Fruit fly (Drosophila melanogaster): ENCODE measurements around the gene Dbct.

Dbct gene

DNA sequence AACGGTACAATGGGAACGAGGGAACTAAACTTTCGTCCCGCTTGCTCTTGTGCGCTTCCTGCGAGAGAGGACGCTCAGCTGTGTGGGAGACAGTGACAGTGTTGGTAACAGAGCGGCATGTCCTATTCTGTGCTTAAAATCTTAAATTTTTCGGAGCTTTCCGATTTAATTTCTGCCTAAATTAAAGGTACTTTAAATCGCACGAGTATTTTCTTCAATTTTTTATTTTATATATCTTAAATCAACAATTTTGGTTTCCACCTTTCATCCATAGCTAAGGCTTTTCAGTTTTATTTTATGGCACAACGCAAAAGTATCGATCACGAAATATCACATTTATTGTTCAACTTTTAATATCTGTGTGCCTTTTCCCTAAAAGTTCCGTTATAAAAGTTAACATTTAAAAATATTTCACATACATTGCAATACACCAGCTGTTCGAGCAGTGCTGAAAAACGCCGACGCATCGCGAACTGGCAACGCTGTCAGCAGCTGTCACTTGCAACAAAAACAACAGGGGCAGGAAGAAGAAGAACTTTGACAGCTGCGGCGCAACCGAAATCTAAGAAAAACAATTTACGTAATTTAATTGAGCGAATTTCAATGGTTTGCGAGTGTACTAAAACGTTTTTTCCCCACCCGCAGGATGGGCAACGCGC is 22.4 kb upstream of the Dbct start, which contains the start of the genes hiw and ND-B18 (continued):
- no peak for TF ChIP-seq tna (GFP tag; IDR thresholded peaks at IDR 0.05; ENCODE audit: partially characterized antibody)
- no peak for TF ChIP-seq odd (GFP tag; optimal IDR thresholded peaks at IDR 0.05)
- TF ChIP-seq Camta (GFP tag; optimal IDR thresholded peaks at IDR 0.05), result no peak
- no peak for TF ChIP-seq peb (GFP tag; IDR thresholded peaks at IDR 0.05)
- peak; percentile 67 for TF ChIP-seq HmgZ (tag; optimal IDR thresholded peaks at IDR 0.05)
- peak; percentile 21 for TF ChIP-seq CG8924 (tag; optimal IDR thresholded peaks at IDR 0.05)
- no peak for TF ChIP-seq gce (GFP tag; IDR thresholded peaks at IDR 0.05)
- no peak for TF ChIP-seq dm (GFP tag; optimal IDR thresholded peaks at IDR 0.05)
- no peak for TF ChIP-seq Hr78 (GFP tag; optimal IDR thresholded peaks at IDR 0.05)
- TF ChIP-seq CG15011 (GFP tag; optimal IDR thresholded peaks at IDR 0.05), result no peak
- no peak for TF ChIP-seq Atf-2 (GFP tag; optimal IDR thresholded peaks at IDR 0.05)
- no peak for TF ChIP-seq CG17912 (GFP tag; optimal IDR thresholded peaks at IDR 0.05)
- TF ChIP-seq Rfx (GFP tag; IDR thresholded peaks at IDR 0.05), result peak; percentile 56
- TF ChIP-seq CG15696 (tag; optimal IDR thresholded peaks at IDR 0.05), result no peak
- TF ChIP-seq sug (tag; optimal IDR thresholded peaks at IDR 0.05), result no peak
- no peak for TF ChIP-seq emc (GFP tag; optimal IDR thresholded peaks at IDR 0.05)
- TF ChIP-seq CG11085 (GFP tag; IDR thresholded peaks at IDR 0.05), result 0 out of 2 replicates have a peak, but pooled peaks have one; percentile 10
- TF ChIP-seq tll (GFP tag; optimal IDR thresholded peaks at IDR 0.05), result no peak
- no peak for TF ChIP-seq D (optimal IDR thresholded peaks at IDR 0.05)
- TF ChIP-seq D (GFP tag; optimal IDR thresholded peaks at IDR 0.05), result no peak
- no peak for TF ChIP-seq CG6254 (GFP tag; optimal IDR thresholded peaks at IDR 0.05)
- no peak for TF ChIP-seq Lim3 (GFP tag; IDR thresholded peaks at IDR 0.05)
- TF ChIP-seq en (GFP tag; optimal IDR thresholded peaks at IDR 0.05), result no peak
- TF ChIP-seq pan (optimal IDR thresholded peaks at IDR 0.05), result no peak
- TF ChIP-seq pan (GFP tag; optimal IDR thresholded peaks at IDR 0.05 in 1 of 2, IDR thresholded peaks at IDR 0.05 in 1 of 2), result no peak
- TF ChIP-seq slp2 (GFP tag; optimal IDR thresholded peaks at IDR 0.05), result peak; percentile 24
- TF ChIP-seq CG15269 (tag; optimal IDR thresholded peaks at IDR 0.05), result no peak
- TF ChIP-seq wor (GFP tag; IDR thresholded peaks at IDR 0.05), result no peak
- TF ChIP-seq scrt (GFP tag; optimal IDR thresholded peaks at IDR 0.05), result no peak
- no peak for TF ChIP-seq fd64A (GFP tag; optimal IDR thresholded peaks at IDR 0.05)
- TF ChIP-seq ind (GFP tag; optimal IDR thresholded peaks at IDR 0.05), result peak; percentile 26
- TF ChIP-seq bsh (GFP tag; optimal IDR thresholded peaks at IDR 0.05), result no peak
- no peak for TF ChIP-seq so (GFP tag; IDR thresholded peaks at IDR 0.05)
- no peak for TF ChIP-seq Atf3 (GFP tag; optimal IDR thresholded peaks at IDR 0.05)
- 0 out of 2 replicates have a peak, but pooled peaks have one; percentile 16 for TF ChIP-seq sob (GFP tag; IDR thresholded peaks at IDR 0.05)
- no peak for TF ChIP-seq NC2α (GFP tag; optimal IDR thresholded peaks at IDR 0.05)
- no peak for TF ChIP-seq pita (GFP tag; optimal IDR thresholded peaks at IDR 0.05)
- TF ChIP-seq CG9727 (GFP tag; optimal IDR thresholded peaks at IDR 0.05), result peak; percentile 26
- no peak for TF ChIP-seq dati (GFP tag; IDR thresholded peaks at IDR 0.05)
- no peak for TF ChIP-seq corto (GFP tag; optimal IDR thresholded peaks at IDR 0.05)
- TF ChIP-seq CG4328 (GFP tag; optimal IDR thresholded peaks at IDR 0.05), result no peak
- no peak for TF ChIP-seq tin (GFP tag; optimal IDR thresholded peaks at IDR 0.05)
- TF ChIP-seq cad (GFP tag; optimal IDR thresholded peaks at IDR 0.05), result no peak
- no peak for TF ChIP-seq tup (GFP tag; optimal IDR thresholded peaks at IDR 0.05)
- TF ChIP-seq her (GFP tag; optimal IDR thresholded peaks at IDR 0.05), result no peak
- TF ChIP-seq Ptx1 (GFP tag; IDR thresholded peaks at IDR 0.05), result no peak
- TF ChIP-seq ash1 (GFP tag; optimal IDR thresholded peaks at IDR 0.05), result no peak
- no peak for TF ChIP-seq CG14050 (GFP tag; IDR thresholded peaks at IDR 0.05)
- TF ChIP-seq CG3407 (GFP tag; optimal IDR thresholded peaks at IDR 0.05), result no peak
- TF ChIP-seq zen2 (GFP tag; IDR thresholded peaks at IDR 0.05; ENCODE audit: partially characterized antibody), result no peak

Data from whole organism, embryonic.